Worm (Caenorhabditis elegans) whole organism, L1 larva: ENCODE results near the gene R193.2.

Source experiments
- C04F5.9 ChIP-seq: sonication (generic microtip); optimal IDR thresholded peaks from 2 replicates; lab custom pipeline; 2016; ENCODE audit warnings: missing genetic modification characterization, missing compliant biosample characterization
- C16A3.4 ChIP-seq: fragments of 150-350 bp; optimal IDR thresholded peaks from 2 replicates; lab custom pipeline; 2014; ENCODE audit warnings: missing biosample characterization, missing genetic modification characterization
- aha-1 ChIP-seq: fragments of 150-350 bp; optimal IDR thresholded peaks from 2 replicates; lab custom pipeline; 2014; ENCODE audit warnings: missing biosample characterization, missing genetic modification characterization
- alr-1 ChIP-seq: fragments of 200-800 bp; sonication (Bioruptor generic); optimal IDR thresholded peaks from 2 replicates; lab custom pipeline; 2018; ENCODE audit warnings: borderline replicate concordance, mild to moderate bottlenecking, missing genetic modification characterization, missing compliant biosample characterization
- ceh-8 ChIP-seq: fragments of 200-800 bp; sonication (Bioruptor generic); optimal IDR thresholded peaks from 2 replicates; lab custom pipeline; 2018; ENCODE audit warnings: mild to moderate bottlenecking, missing genetic modification characterization, moderate library complexity, missing compliant biosample characterization
- ceh-82 ChIP-seq, 3 experiments: fragments of 150-350 bp in 1 of 3; sonication (generic microtip) in 2 of 3; optimal IDR thresholded peaks; 2 replicates each; lab custom pipeline; 2014 to 2017; ENCODE audit warnings: missing biosample characterization in 3 of 3, missing genetic modification characterization in 3 of 3
- ces-1 ChIP-seq: fragments of 150-350 bp; optimal IDR thresholded peaks from 2 replicates; lab custom pipeline; 2014; ENCODE audit warnings: missing biosample characterization, missing genetic modification reagents, missing genetic modification characterization
- dsc-1 ChIP-seq: sonication (generic microtip); optimal IDR thresholded peaks from 2 replicates; lab custom pipeline; 2016; ENCODE audit warnings: mild to moderate bottlenecking, missing genetic modification characterization, missing compliant biosample characterization
- efl-1 ChIP-seq, 4 experiments: fragments of 150-350 bp; optimal IDR thresholded peaks in 3 of 4; peaks in 1 of 4; 1 replicate in 1 of 4; 2 replicates in 3 of 4; lab custom pipeline; 2014; ENCODE audit warnings: missing biosample characterization in 2 of 4, missing genetic modification characterization in 2 of 4, missing genetic modification reagents in 2 of 4
- efl-3 ChIP-seq: fragments of 200-800 bp; sonication (Bioruptor generic); optimal IDR thresholded peaks from 2 replicates; lab custom pipeline; 2018; ENCODE audit warnings: mild to moderate bottlenecking, missing genetic modification characterization, missing compliant biosample characterization
- egl-13 ChIP-seq: sonication (generic microtip); optimal IDR thresholded peaks from 2 replicates; lab custom pipeline; 2016; ENCODE audit warnings: missing genotype, missing genetic modification reagents, missing genetic modification characterization, missing compliant biosample characterization
- ets-5 ChIP-seq: fragments of 200-800 bp; sonication (Bioruptor generic); IDR thresholded peaks from 2 replicates; pipeline ENCODE4 v1.3.6; 2022; ENCODE audit warnings: missing genetic modification characterization, missing compliant biosample characterization
- hlh-17 ChIP-seq: fragments of 200-800 bp; sonication (Bioruptor generic); optimal IDR thresholded peaks from 2 replicates; lab custom pipeline; 2018; ENCODE audit warnings: missing genetic modification characterization, mild to moderate bottlenecking, missing compliant biosample characterization, moderate library complexity, borderline replicate concordance
- hlh-4 ChIP-seq: sonication (generic microtip); optimal IDR thresholded peaks from 2 replicates; lab custom pipeline; 2016; ENCODE audit warnings: mild to moderate bottlenecking, missing genetic modification characterization, missing compliant biosample characterization
- hpl-2 ChIP-seq: fragments of 150-350 bp; optimal IDR thresholded peaks from 2 replicates; lab custom pipeline; 2014; ENCODE audit warnings: missing biosample characterization, missing genetic modification reagents, missing genetic modification characterization
- irx-1 ChIP-seq: sonication (generic microtip); optimal IDR thresholded peaks from 2 replicates; lab custom pipeline; 2016; ENCODE audit warnings: missing genetic modification characterization, missing compliant biosample characterization
- lin-14 ChIP-seq: fragments of 200-800 bp; sonication (Bioruptor generic); optimal IDR thresholded peaks from 2 replicates; lab custom pipeline; 2018; ENCODE audit warnings: mild to moderate bottlenecking, missing genetic modification characterization, moderate library complexity, missing compliant biosample characterization
- lin-35 ChIP-seq, 2 experiments: fragments of 150-350 bp; optimal IDR thresholded peaks; 2 replicates each; lab custom pipeline; 2014; ENCODE audit warnings: missing biosample characterization in 2 of 2, missing genetic modification characterization in 2 of 2, missing genetic modification reagents in 2 of 2
- lsy-2 ChIP-seq, 2 experiments: fragments of 150-350 bp; optimal IDR thresholded peaks; 2 replicates each; lab custom pipeline; 2014; ENCODE audit warnings: missing biosample characterization in 2 of 2, missing genetic modification characterization in 2 of 2
- mep-1 ChIP-seq: fragments of 150-350 bp; optimal IDR thresholded peaks from 2 replicates; lab custom pipeline; 2014; ENCODE audit warnings: missing biosample characterization, missing genetic modification characterization
- nhr-11 ChIP-seq: fragments of 150-350 bp; optimal IDR thresholded peaks from 2 replicates; lab custom pipeline; 2014; ENCODE audit warnings: missing biosample characterization, missing genetic modification characterization
- nhr-19 ChIP-seq: fragments of 200-800 bp; sonication (Bioruptor generic); conservative IDR thresholded peaks from 2 replicates; pipeline ENCODE4 v1.3.6; 2022; ENCODE audit warnings: missing genetic modification characterization, missing compliant biosample characterization
- nhr-47 ChIP-seq: sonication (generic microtip); optimal IDR thresholded peaks from 2 replicates; lab custom pipeline; 2016; ENCODE audit warnings: mild to moderate bottlenecking, missing genetic modification characterization, moderate library complexity, missing compliant biosample characterization
- nhr-71 ChIP-seq: sonication (generic microtip); optimal IDR thresholded peaks from 2 replicates; lab custom pipeline; 2016; ENCODE audit warnings: mild to moderate bottlenecking, missing genetic modification characterization, moderate library complexity, missing compliant biosample characterization
- nhr-76 ChIP-seq: sonication (generic microtip); optimal IDR thresholded peaks from 2 replicates; lab custom pipeline; 2017; ENCODE audit warnings: missing biosample characterization, missing genetic modification characterization
- pag-3 ChIP-seq: sonication (generic microtip); optimal IDR thresholded peaks from 2 replicates; lab custom pipeline; 2017; ENCODE audit warnings: missing genetic modification characterization, mild to moderate bottlenecking, missing compliant biosample characterization, antibody characterized with exemption, borderline replicate concordance; ENCODE audit not compliant: insufficient read depth
- rnt-1 ChIP-seq: sonication (generic microtip); optimal IDR thresholded peaks from 2 replicates; lab custom pipeline; 2016; ENCODE audit warnings: mild to moderate bottlenecking, missing genetic modification characterization, moderate library complexity, missing compliant biosample characterization
- skn-1 ChIP-seq: fragments of 150-350 bp; optimal IDR thresholded peaks from 2 replicates; lab custom pipeline; 2014; ENCODE audit warnings: missing biosample characterization, missing genetic modification characterization
- snu-23 ChIP-seq: sonication (generic microtip); optimal IDR thresholded peaks from 2 replicates; lab custom pipeline; 2016; ENCODE audit warnings: missing genetic modification characterization, missing compliant biosample characterization
- sup-37 ChIP-seq: fragments of 200-800 bp; sonication (Bioruptor generic); optimal IDR thresholded peaks from 2 replicates; lab custom pipeline; 2018; ENCODE audit warnings: mild to moderate bottlenecking, missing genetic modification characterization, missing compliant biosample characterization
- swsn-7 ChIP-seq: sonication (generic microtip); optimal IDR thresholded peaks from 2 replicates; lab custom pipeline; 2016; ENCODE audit warnings: missing genetic modification characterization, missing compliant biosample characterization
- tbx-2 ChIP-seq: sonication (generic microtip); optimal IDR thresholded peaks from 2 replicates; lab custom pipeline; 2016; ENCODE audit warnings: missing genetic modification characterization, missing compliant biosample characterization
- unc-86 ChIP-seq: sonication (generic microtip); optimal IDR thresholded peaks from 2 replicates; lab custom pipeline; 2016; ENCODE audit warnings: missing genetic modification characterization, missing compliant biosample characterization
- unc-98 ChIP-seq: fragments of 200-800 bp; sonication (Bioruptor generic); IDR thresholded peaks from 2 replicates; pipeline ENCODE4 v1.3.6; 2022; ENCODE audit warnings: missing genetic modification characterization, missing compliant biosample characterization
- zag-1 ChIP-seq: fragments of 150-350 bp; optimal IDR thresholded peaks from 2 replicates; lab custom pipeline; 2014; ENCODE audit warnings: missing biosample characterization, missing genetic modification characterization
- zip-4 ChIP-seq: fragments of 200-800 bp; sonication (Bioruptor generic); optimal IDR thresholded peaks from 2 replicates; lab custom pipeline; 2018; ENCODE audit warnings: mild to moderate bottlenecking, missing genetic modification characterization, moderate library complexity, missing compliant biosample characterization
- ztf-11 ChIP-seq, 2 experiments: sonication (generic microtip); optimal IDR thresholded peaks; 2 replicates each; lab custom pipeline; 2016 to 2017; ENCODE audit warnings: missing genetic modification characterization in 2 of 2, missing biosample characterization in 1 of 2, missing compliant biosample characterization in 1 of 2

The R193.2 gene

ce11 chrX:1120326-1120725 lies 28.1 kb downstream of the R193.2 start:
- TF ChIP-seq hpl-2 (GFP tag; lab: Kevin White, UChicago), result no peak
- TF ChIP-seq ceh-82 (tag; optimal IDR thresholded peaks at IDR 0.05; lab: Kevin White, UChicago), result peak in 1 of 3 experiments; percentile 47
- peak; percentile 14 for TF ChIP-seq rnt-1 (tag; lab: Kevin White, UChicago)
- TF ChIP-seq tbx-2 (tag; lab: Kevin White, UChicago), result peak; percentile 50
- TF ChIP-seq nhr-47, result no peak
- TF ChIP-seq hlh-4 (tag; lab: Kevin White, UChicago), result no peak
- 0 out of 2 replicates have a peak, but pooled peaks have one; percentile 13 for TF ChIP-seq nhr-19 (GFP tag; lab: Robert Waterston, UW)
- TF ChIP-seq unc-86, result peak; percentile 67
- peak in 1 of 2 experiments; percentile 58 for TF ChIP-seq ztf-11 (tag; optimal IDR thresholded peaks at IDR 0.05; lab: Kevin White, UChicago)
- TF ChIP-seq nhr-71 (tag; lab: Kevin White, UChicago), result peak; percentile 43
- TF ChIP-seq lsy-2 (tag; optimal IDR thresholded peaks at IDR 0.05; lab: Kevin White, UChicago), result peak; percentile 14 to 28
- TF ChIP-seq skn-1, result peak; percentile 38
- TF ChIP-seq ces-1 (GFP tag; lab: Kevin White, UChicago), result no peak
- peak; percentile 6 for TF ChIP-seq swsn-7
- TF ChIP-seq lin-14 (GFP tag; lab: Kevin White, UChicago), result peak; percentile 79
- peak; percentile 56 for TF ChIP-seq zag-1
- no peak for TF ChIP-seq aha-1 (tag; lab: Kevin White, UChicago)
- TF ChIP-seq hlh-17, result no peak
- TF ChIP-seq dsc-1 (tag; lab: Kevin White, UChicago), result peak; percentile 17
- TF ChIP-seq snu-23, result peak; percentile 15
- no peak for TF ChIP-seq egl-13 (tag; lab: Kevin White, UChicago)
- no peak for TF ChIP-seq alr-1 (tag; lab: Kevin White, UChicago)

- TF ChIP-seq ceh-8 (GFP tag; lab: Kevin White, UChicago) (no peak), lin-35 (GFP tag; optimal IDR thresholded peaks at IDR 0.05; lab: Kevin White, UChicago) (no peak), nhr-11 (tag; lab: Kevin White, UChicago) (no peak), mep-1 (no peak)
Measured at ce11 chrX:1119305-1119704, 29.1 kb downstream of the R193.2 start, which contains the start of gene C05D9.7. C05D9.7 (minus strand) TSS chrX:1119405.

DNA sequence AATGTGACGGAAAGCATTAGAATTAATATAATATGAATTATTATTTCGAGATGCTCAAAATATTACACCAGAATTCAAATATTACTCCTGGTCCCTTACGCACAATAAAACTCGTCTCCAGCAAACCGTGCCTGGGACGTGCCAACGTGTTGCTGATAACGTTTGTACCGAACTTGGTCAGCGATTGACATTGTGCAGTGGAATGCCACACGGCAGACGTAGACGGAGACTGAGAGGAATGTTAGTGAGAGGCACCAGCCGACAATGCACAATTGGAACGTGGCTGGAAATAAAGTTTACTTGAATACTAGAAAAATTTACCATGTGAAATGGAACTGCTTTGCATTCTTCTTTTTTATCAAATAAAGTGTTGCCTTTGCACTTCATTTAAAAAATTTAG lies 31.1 kb downstream of the R193.2 start:
- TF ChIP-seq efl-1 (optimal IDR thresholded peaks at IDR 0.05; lab: Kevin White, UChicago), result no peak
- peak in 1 of 2 experiments; percentile 39 for TF ChIP-seq efl-1 (GFP tag; optimal IDR thresholded peaks at IDR 0.05 in 1 of 2; lab: Kevin White, UChicago)
- TF ChIP-seq sup-37 (GFP tag; lab: Kevin White, UChicago), result no peak
- TF ChIP-seq C04F5.9, result no peak
- TF ChIP-seq C16A3.4 (tag; lab: Kevin White, UChicago), result no peak

- TF ChIP-seq zip-4 (no peak), nhr-76 (tag; lab: Kevin White, UChicago) (no peak), efl-3 (GFP tag; lab: Kevin White, UChicago) (no peak), ets-5 (no peak), lin-14 (GFP tag; lab: Kevin White, UChicago) (no peak), unc-98 (GFP tag; lab: Robert Waterston, UW) (no peak), pag-3 (tag; lab: Kevin White, UChicago) (no peak), irx-1 (tag; lab: Kevin White, UChicago) (no peak)
Measured at ce11 chrX:1115207-1115606, 33.2 kb downstream of the R193.2 start.
